Worm (Caenorhabditis elegans) whole organism, L4 larva: ENCODE data around the gene ZK1307.4.

Experiments
- R02D3.7 ChIP-seq: fragments of 150-350 bp; sonication (generic microtip); optimal IDR thresholded peaks from 3 replicates; lab custom pipeline; 2014; ENCODE audit warnings: missing biosample characterization, missing genetic modification characterization
- dmd-6 ChIP-seq: fragments of 200-800 bp; sonication (Bioruptor generic); IDR thresholded peaks from 2 replicates; pipeline ENCODE4 v1.3.6; 2022; ENCODE audit warnings: missing genetic modification reagents, missing genetic modification characterization, missing compliant biosample characterization
- lim-7 ChIP-seq: fragments of 200-800 bp; sonication (Bioruptor generic); IDR thresholded peaks from 2 replicates; pipeline ENCODE4 v1.3.6; 2022; ENCODE audit warnings: missing genetic modification characterization, missing compliant biosample characterization
- tra-1 ChIP-seq: fragments of 200-800 bp; sonication (Bioruptor generic); IDR thresholded peaks from 2 replicates; pipeline ENCODE4 v1.3.6; 2022; ENCODE audit warnings: missing genetic modification reagents, missing genetic modification characterization, missing compliant biosample characterization

DNA sequence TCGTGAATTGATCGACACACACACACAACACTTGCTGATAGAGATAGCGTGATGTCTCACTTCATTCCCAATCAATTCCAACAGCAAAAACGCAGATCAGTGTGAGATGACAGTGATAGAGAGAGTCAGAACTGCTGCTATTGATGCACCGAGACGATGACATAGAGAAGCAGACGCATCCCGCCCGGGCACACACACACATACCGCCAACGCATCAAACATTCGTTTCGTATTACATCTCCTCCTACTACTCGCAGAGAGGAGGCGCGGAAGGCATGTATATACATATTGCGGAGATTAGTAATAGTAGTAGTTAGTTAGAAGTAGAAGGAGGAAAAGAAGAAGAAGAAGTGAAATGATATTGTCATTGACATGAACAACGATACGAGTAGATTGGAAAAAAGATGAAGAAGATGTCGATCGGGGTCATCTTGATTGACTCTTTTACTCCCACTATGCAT is 32.2 kb downstream of the ZK1307.4 start:
- no peak for TF ChIP-seq R02D3.7 (tag; lab: Kevin White, UChicago)
- TF ChIP-seq dmd-6 (GFP tag; lab: Robert Waterston, UW): peak; percentile 76
- no peak for TF ChIP-seq lim-7 (GFP tag; lab: Robert Waterston, UW)
- TF ChIP-seq tra-1 (GFP tag; lab: Robert Waterston, UW): peak; percentile 53
